Fruit fly (Drosophila melanogaster) whole organism, adult: ENCODE measurements around the gene PpV.

Source experiments
- CG11617 ChIP-seq: fragments of 200-800 bp; sonication (Bioruptor generic); optimal IDR thresholded peaks from 2 replicates; lab custom pipeline; 2017; ENCODE audit warnings: mild to moderate bottlenecking, missing biosample characterization, missing genetic modification reagents, missing genetic modification characterization
- CG12768 ChIP-seq: fragments of 200-800 bp; sonication (Bioruptor generic); optimal IDR thresholded peaks from 2 replicates; lab custom pipeline; 2017; ENCODE audit warnings: missing biosample characterization, missing genetic modification characterization, mild to moderate bottlenecking, moderate library complexity, missing genetic modification reagents
- CG14711 ChIP-seq: fragments of 200-800 bp; sonication (Bioruptor generic); optimal IDR thresholded peaks from 2 replicates; lab custom pipeline; 2018; ENCODE audit warnings: missing biosample characterization, mild to moderate bottlenecking, missing genetic modification characterization, moderate library complexity
- CG1620 ChIP-seq: fragments of 200-800 bp; sonication (Bioruptor generic); optimal IDR thresholded peaks from 2 replicates; lab custom pipeline; 2016; ENCODE audit warnings: missing biosample characterization, missing genetic modification characterization
- CG33017 ChIP-seq: fragments of 200-800 bp; sonication (Bioruptor generic); optimal IDR thresholded peaks from 2 replicates; lab custom pipeline; 2018; ENCODE audit warnings: missing biosample characterization, mild to moderate bottlenecking, missing genetic modification characterization, moderate library complexity
- CG5204 ChIP-seq: fragments of 200-800 bp; sonication (Bioruptor generic); optimal IDR thresholded peaks from 2 replicates; lab custom pipeline; 2016; ENCODE audit warnings: missing biosample characterization, missing genetic modification characterization
- CG7045 ChIP-seq: fragments of 200-800 bp; sonication (Bioruptor generic); optimal IDR thresholded peaks from 2 replicates; lab custom pipeline; 2017; ENCODE audit warnings: missing biosample characterization, mild to moderate bottlenecking, missing genetic modification characterization
- CG7101 ChIP-seq: fragments of 200-800 bp; sonication (Bioruptor generic); optimal IDR thresholded peaks from 2 replicates; lab custom pipeline; 2018; ENCODE audit warnings: missing biosample characterization, mild to moderate bottlenecking, missing genetic modification characterization, moderate library complexity
- Clk ChIP-seq: fragments of 200-800 bp; sonication (Bioruptor generic); optimal IDR thresholded peaks from 2 replicates; lab custom pipeline; 2017; ENCODE audit warnings: missing biosample characterization, missing genetic modification characterization
- Crg-1 ChIP-seq: fragments of 200-800 bp; sonication (Bioruptor generic); optimal IDR thresholded peaks from 2 replicates; lab custom pipeline; 2016; ENCODE audit warnings: missing biosample characterization, missing genetic modification characterization
- Hr96 ChIP-seq: fragments of 200-800 bp; sonication (Bioruptor generic); optimal IDR thresholded peaks from 2 replicates; lab custom pipeline; 2016; ENCODE audit warnings: missing biosample characterization, missing genetic modification characterization
- Mnt ChIP-seq: fragments of 200-800 bp; sonication (Bioruptor generic); optimal IDR thresholded peaks from 2 replicates; lab custom pipeline; 2016; ENCODE audit warnings: missing biosample characterization, mild to moderate bottlenecking, missing genetic modification characterization
- bab1 ChIP-seq: fragments of 200-800 bp; sonication (Bioruptor generic); optimal IDR thresholded peaks from 3 replicates; lab custom pipeline; 2019; ENCODE audit warnings: missing biosample characterization, mild to moderate bottlenecking, missing genetic modification characterization, moderate library complexity
- cic ChIP-seq: fragments of 200-800 bp; sonication (Bioruptor generic); optimal IDR thresholded peaks from 2 replicates; lab custom pipeline; 2017; ENCODE audit warnings: missing biosample characterization, mild to moderate bottlenecking, missing genetic modification characterization, moderate library complexity
- cnc ChIP-seq, 2 experiments: fragments of >200 bp; optimal IDR thresholded peaks; 2 replicates each; lab custom pipeline; 2017
- kay ChIP-seq: fragments of 200-800 bp; sonication (Bioruptor generic); peaks from one replicate; lab custom pipeline; 2016; ENCODE audit warnings: missing biosample characterization, missing genetic modification characterization, borderline replicate concordance
- ovo ChIP-seq: fragments of 200-800 bp; sonication (Bioruptor generic); optimal IDR thresholded peaks from 2 replicates; lab custom pipeline; 2016; ENCODE audit warnings: missing biosample characterization, missing genetic modification characterization
- pad ChIP-seq: fragments of 200-800 bp; sonication (Bioruptor generic); optimal IDR thresholded peaks from 3 replicates; lab custom pipeline; 2017; ENCODE audit warnings: missing biosample characterization, missing genetic modification characterization, mild to moderate bottlenecking, moderate library complexity, missing genetic modification reagents
- tj ChIP-seq: fragments of 200-800 bp; sonication (Bioruptor generic); optimal IDR thresholded peaks from 3 replicates; lab custom pipeline; 2017; ENCODE audit warnings: missing biosample characterization, mild to moderate bottlenecking, missing genetic modification characterization, moderate library complexity
- toe ChIP-seq: fragments of 200-800 bp; sonication (Bioruptor generic); optimal IDR thresholded peaks from 2 replicates; lab custom pipeline; 2016; ENCODE audit warnings: missing biosample characterization, missing genetic modification characterization

Gene PpV

DNA sequence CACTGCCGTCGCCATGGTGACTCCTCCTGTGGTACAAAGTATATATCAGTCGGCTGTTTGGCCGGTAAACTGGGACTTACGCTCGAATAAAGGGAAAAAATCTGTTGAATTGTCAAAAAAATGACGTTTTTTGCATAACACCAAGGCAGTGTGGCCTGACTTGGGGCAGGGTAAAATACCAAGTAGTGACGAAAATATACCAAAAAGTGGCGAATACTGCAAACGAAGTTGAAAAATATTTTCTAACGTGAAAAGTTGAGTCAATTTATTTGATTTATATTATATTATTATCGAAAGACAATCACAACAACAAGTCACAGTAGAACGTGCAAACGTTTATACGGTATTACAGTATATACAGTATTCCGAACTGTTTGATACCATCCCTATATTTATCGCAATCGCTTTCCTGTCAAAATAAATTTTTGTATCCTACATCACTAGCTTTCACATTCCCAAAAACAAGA is 22.5 kb downstream of the PpV start, which contains the start of the genes ND-B16.6 and kdn:
ND-B16.6 (minus strand) TSS at position 189 of the 467 bp plus-strand sequence.
kdn (plus strand) TSS at position 417 of the 467 bp plus-strand sequence.
- peak; percentile 37 for TF ChIP-seq tj (GFP tag; lab: Kevin White, UChicago)
- no peak for TF ChIP-seq kay

DNA sequence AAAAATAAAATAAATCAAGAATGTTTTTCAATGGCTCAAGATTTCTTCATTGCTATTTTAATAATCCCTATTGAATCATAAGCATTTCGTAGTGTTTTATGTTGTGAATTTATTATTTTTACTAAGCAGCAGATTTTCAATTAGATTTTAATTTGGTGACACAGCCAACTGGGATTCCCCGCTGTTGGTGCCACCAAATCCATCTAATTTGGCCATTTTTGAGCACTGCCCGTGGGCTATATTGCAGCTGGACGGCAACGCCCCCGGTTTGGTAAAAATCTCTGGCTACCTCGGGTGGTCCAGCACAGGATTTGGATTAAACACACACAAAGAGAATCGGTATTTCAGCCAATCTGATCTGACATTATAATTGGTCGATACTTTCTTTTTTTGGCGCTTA is 23.5 kb downstream of the PpV start:
- TF ChIP-seq CG7045 (GFP tag; lab: Kevin White, UChicago) (no peak), tj (GFP tag; lab: Kevin White, UChicago) (no peak), CG11617 (GFP tag; lab: Kevin White, UChicago) (no peak)

DNA sequence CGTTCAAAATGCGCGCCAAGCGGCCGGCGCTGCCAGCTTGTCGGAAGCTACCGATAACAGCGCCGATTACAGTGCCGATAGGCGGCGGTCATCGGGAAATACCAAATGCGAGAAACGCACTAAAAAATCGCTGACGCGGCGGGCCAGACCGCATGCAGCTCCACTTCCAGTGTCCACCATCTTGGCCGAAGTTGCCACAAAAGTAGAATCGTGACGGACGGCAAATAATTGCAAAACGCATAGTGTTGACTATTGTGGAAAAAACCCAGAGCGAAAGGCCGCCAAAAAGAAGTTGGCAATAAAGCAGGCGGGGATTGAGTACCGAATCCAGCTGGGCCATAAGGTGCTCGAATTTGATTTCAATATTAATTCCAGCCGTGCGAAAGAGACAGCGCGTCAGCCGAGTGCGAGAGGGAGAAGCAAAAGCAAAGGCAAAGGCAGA is 25.8 kb downstream of the PpV start, which contains the start of gene CG3847:
CG3847 (plus strand) TSS at position 178 of the 442 bp plus-strand sequence.
- TF ChIP-seq toe (GFP tag; lab: Kevin White, UChicago): peak; percentile 9
- peak; percentile 52 for TF ChIP-seq pad (GFP tag; lab: Kevin White, UChicago)
- TF ChIP-seq CG33017: no peak
- peak; percentile 68 for TF ChIP-seq Crg-1 (GFP tag; lab: Kevin White, UChicago)
- TF ChIP-seq Mnt (GFP tag; lab: Kevin White, UChicago): peak; percentile 73
- TF ChIP-seq ovo (GFP tag; lab: Kevin White, UChicago): peak; percentile 49
- TF ChIP-seq CG1620: peak; percentile 74
- TF ChIP-seq cnc (optimal IDR thresholded peaks at IDR 0.05; lab: Kevin White, UChicago): no peak
- peak; percentile 96 for TF ChIP-seq CG14711 (tag; lab: Kevin White, UChicago)
- no peak for TF ChIP-seq Hr96 (GFP tag; lab: Kevin White, UChicago)
- TF ChIP-seq tj (GFP tag; lab: Kevin White, UChicago): peak; percentile 99
- peak; percentile 51 for TF ChIP-seq CG7101
- peak; percentile 80 for TF ChIP-seq bab1

DNA sequence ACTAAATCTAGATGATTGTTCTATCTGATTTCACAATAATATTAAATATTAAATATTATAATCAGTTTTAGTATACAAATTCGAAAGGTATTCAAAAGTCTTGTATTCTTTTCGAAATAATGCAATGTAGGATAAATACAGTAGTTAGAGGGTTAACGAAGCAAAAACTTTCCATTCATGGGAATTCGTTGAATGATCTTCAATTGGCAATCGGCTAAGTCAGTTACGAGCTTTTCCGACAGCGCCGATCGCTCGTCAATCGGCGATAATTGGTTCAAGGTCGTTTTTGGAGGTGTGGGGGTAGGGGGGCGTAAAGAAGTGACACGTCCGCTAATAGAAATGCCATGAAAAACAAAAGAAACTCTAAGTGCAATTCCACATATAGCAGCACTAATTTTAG is 26.6 kb downstream of the PpV start:
- TF ChIP-seq Mnt (GFP tag; lab: Kevin White, UChicago): no peak
- TF ChIP-seq CG14711 (tag; lab: Kevin White, UChicago): peak; percentile 36
- TF ChIP-seq cic: peak; percentile 67
- peak; percentile 12 for TF ChIP-seq bab1
- no peak for TF ChIP-seq CG12768 (GFP tag; lab: Kevin White, UChicago)
- TF ChIP-seq ovo (GFP tag; lab: Kevin White, UChicago): no peak
- no peak for TF ChIP-seq cnc (optimal IDR thresholded peaks at IDR 0.05; lab: Kevin White, UChicago)

DNA sequence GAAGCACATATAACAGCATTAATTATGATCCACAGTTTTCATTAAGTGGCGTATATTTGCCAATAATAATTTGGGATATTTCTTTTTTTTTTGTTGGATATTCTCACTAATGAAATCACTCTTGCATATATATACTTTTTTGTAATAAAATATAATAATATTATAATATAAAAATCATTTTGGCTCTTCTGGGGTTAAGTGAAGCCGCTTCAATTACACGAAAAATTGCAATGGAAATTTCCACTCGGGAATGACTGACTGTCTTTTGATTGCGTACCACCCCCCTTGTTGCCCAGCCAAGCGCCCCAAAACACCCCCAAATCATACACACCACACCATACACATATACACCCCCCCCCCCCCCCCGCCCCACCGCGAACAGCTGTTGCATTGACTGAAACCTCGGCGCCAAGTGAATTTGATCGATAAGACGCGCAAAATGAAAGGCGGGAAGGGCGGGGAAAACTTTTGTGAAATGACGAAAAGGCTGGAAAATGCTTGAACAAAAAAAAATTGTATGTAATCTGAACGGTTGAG is 28.1 kb downstream of the PpV start:
- TF ChIP-seq CG7045 (GFP tag; lab: Kevin White, UChicago) (peak; percentile 17), Mnt (GFP tag; lab: Kevin White, UChicago) (no peak), kay (no peak), CG12768 (GFP tag; lab: Kevin White, UChicago) (no peak), CG33017 (no peak), toe (GFP tag; lab: Kevin White, UChicago) (no peak), CG11617 (GFP tag; lab: Kevin White, UChicago) (peak; percentile 89), tj (GFP tag; lab: Kevin White, UChicago) (peak; percentile 16), CG7101 (peak; percentile 68), bab1 (no peak), cic (no peak), Crg-1 (GFP tag; lab: Kevin White, UChicago) (no peak), ovo (GFP tag; lab: Kevin White, UChicago) (peak; percentile 20), CG14711 (tag; lab: Kevin White, UChicago) (peak; percentile 10), pad (GFP tag; lab: Kevin White, UChicago) (peak; percentile 42), Hr96 (GFP tag; lab: Kevin White, UChicago) (no peak), cnc (optimal IDR thresholded peaks at IDR 0.05; lab: Kevin White, UChicago) (no peak), CG1620 (no peak), CG5204 (no peak), Clk (GFP tag; lab: Kevin White, UChicago) (no peak)

DNA sequence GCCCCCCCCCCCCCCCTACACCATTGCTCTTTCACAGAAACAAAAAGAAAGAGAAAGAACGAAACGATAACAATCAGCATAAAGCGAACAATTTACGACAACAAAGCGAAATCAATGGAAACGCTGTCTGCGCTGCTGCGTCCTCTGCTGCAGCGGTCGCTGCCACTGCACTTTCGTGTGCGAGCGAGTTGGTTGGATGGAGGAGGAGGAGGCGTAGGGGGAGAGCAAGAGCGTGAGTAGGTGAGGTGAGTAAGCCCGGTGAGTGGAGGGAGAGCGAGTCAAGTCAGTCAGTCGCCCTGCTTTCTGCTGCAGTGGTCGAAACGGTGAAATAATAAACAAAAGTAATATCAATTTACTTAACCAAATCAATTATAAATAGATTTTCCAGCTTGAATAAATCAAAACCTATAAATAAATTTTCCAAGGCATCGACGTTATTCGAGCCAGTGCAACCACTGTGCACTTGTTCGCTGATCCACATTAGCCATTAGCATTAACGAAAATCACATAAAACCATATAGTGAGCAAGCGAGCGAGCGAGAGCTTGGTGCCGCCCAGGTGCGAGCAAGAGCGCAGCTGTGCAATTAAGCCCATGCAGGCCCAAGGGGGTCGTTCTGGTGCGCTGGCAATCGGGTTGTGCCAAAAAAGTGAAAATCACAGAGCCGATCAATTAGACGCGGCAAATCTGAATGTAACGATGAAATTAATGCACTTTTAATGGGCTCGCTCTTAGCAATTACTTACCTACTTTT is 28.8 kb downstream of the PpV start:
- TF ChIP-seq Hr96 (GFP tag; lab: Kevin White, UChicago): peak; percentile 71
- TF ChIP-seq CG33017: peak; percentile 36
- TF ChIP-seq CG1620: peak; percentile 71
- TF ChIP-seq CG5204: peak; percentile 51
- peak; percentile 69 for TF ChIP-seq Mnt (GFP tag; lab: Kevin White, UChicago)
- TF ChIP-seq cnc (optimal IDR thresholded peaks at IDR 0.05; lab: Kevin White, UChicago): no peak
- peak; percentile 86 for TF ChIP-seq CG7101
- TF ChIP-seq CG7045 (GFP tag; lab: Kevin White, UChicago): peak; percentile 67
- peak; percentile 89 for TF ChIP-seq bab1
- no peak for TF ChIP-seq Clk (GFP tag; lab: Kevin White, UChicago)
- TF ChIP-seq CG11617 (GFP tag; lab: Kevin White, UChicago): peak; percentile 94
- TF ChIP-seq CG12768 (GFP tag; lab: Kevin White, UChicago): peak; percentile 61
- TF ChIP-seq Crg-1 (GFP tag; lab: Kevin White, UChicago): peak; percentile 86
- peak; percentile 35 for TF ChIP-seq cic
- peak; percentile 4 for TF ChIP-seq toe (GFP tag; lab: Kevin White, UChicago)
- TF ChIP-seq kay: peak; percentile 66
- TF ChIP-seq pad (GFP tag; lab: Kevin White, UChicago): peak; percentile 71
- TF ChIP-seq ovo (GFP tag; lab: Kevin White, UChicago): peak; percentile 82
- TF ChIP-seq tj (GFP tag; lab: Kevin White, UChicago): peak; percentile 98
- TF ChIP-seq CG14711 (tag; lab: Kevin White, UChicago): peak; percentile 69
